Worm (Caenorhabditis elegans) whole organism, mixed stage, embryonic: ENCODE measurements around the gene F53F4.1.

Source experiments
- M03D4.4 ChIP-seq: sonication (generic microtip); optimal IDR thresholded peaks from 2 replicates; lab custom pipeline; 2017; ENCODE audit warnings: mild to moderate bottlenecking, missing genetic modification characterization, missing compliant biosample characterization
- bed-3 ChIP-seq: fragments of 200-800 bp; sonication (Bioruptor generic); optimal IDR thresholded peaks from 3 replicates; lab custom pipeline; 2018; ENCODE audit warnings: mild to moderate bottlenecking, missing genetic modification characterization, moderate library complexity, missing compliant biosample characterization
- ceh-43 ChIP-seq: fragments of 200-800 bp; sonication (Bioruptor generic); optimal IDR thresholded peaks from 2 replicates; lab custom pipeline; 2018; ENCODE audit warnings: mild to moderate bottlenecking, missing genetic modification characterization, moderate library complexity, missing compliant biosample characterization
- hlh-1 ChIP-seq: fragments of 150-350 bp; optimal IDR thresholded peaks from 2 replicates; lab custom pipeline; 2014; ENCODE audit warnings: missing biosample characterization, missing genetic modification reagents, missing genetic modification characterization
- lin-13 ChIP-seq: fragments of 150-350 bp; optimal IDR thresholded peaks from 2 replicates; lab custom pipeline; 2014; ENCODE audit warnings: missing biosample characterization, missing genetic modification characterization
- lin-32 ChIP-seq: fragments of 200-800 bp; sonication (Bioruptor generic); optimal IDR thresholded peaks from 2 replicates; lab custom pipeline; 2018; ENCODE audit warnings: mild to moderate bottlenecking, missing genetic modification characterization, missing compliant biosample characterization
- mab-5 ChIP-seq: fragments of 150-350 bp; optimal IDR thresholded peaks from 2 replicates; lab custom pipeline; 2014; ENCODE audit warnings: missing biosample characterization, missing genetic modification characterization
- mep-1 ChIP-seq: fragments of 150-350 bp; optimal IDR thresholded peaks from 2 replicates; lab custom pipeline; 2017; ENCODE audit warnings: missing biosample characterization, missing genetic modification reagents, missing genetic modification characterization, inconsistent platforms
- mls-2 ChIP-seq: sonication (generic microtip); optimal IDR thresholded peaks from 2 replicates; lab custom pipeline; 2016; ENCODE audit warnings: mild to moderate bottlenecking, missing genetic modification characterization, moderate library complexity, missing compliant biosample characterization
- nhr-2 ChIP-seq: fragments of 150-350 bp; optimal IDR thresholded peaks from 2 replicates; lab custom pipeline; 2014; ENCODE audit warnings: missing biosample characterization, missing genetic modification characterization
- nhr-237 ChIP-seq: fragments of 150-350 bp; optimal IDR thresholded peaks from 2 replicates; lab custom pipeline; 2014; ENCODE audit warnings: missing biosample characterization, missing genetic modification characterization
- snpc-4 ChIP-seq: fragments of 150-350 bp; optimal IDR thresholded peaks from 2 replicates; lab custom pipeline; 2014; ENCODE audit warnings: missing biosample characterization, missing genetic modification characterization
- tbx-8 ChIP-seq: fragments of 200-800 bp; sonication (Bioruptor generic); optimal IDR thresholded peaks from 2 replicates; lab custom pipeline; 2018; ENCODE audit warnings: mild to moderate bottlenecking, missing genetic modification characterization, moderate library complexity, missing compliant biosample characterization
- unc-39 ChIP-seq: fragments of 150-350 bp; optimal IDR thresholded peaks from 2 replicates; lab custom pipeline; 2014; ENCODE audit warnings: missing biosample characterization, missing genetic modification characterization
- zip-8 ChIP-seq: fragments of 150-350 bp; optimal IDR thresholded peaks from 2 replicates; lab custom pipeline; 2014; ENCODE audit warnings: missing biosample characterization, missing genetic modification characterization

Gene F53F4.1

ce11 chrV:13634149-13634548 lies 49.6 kb downstream of the F53F4.1 start, which contains the start of gene H37A05.2:
Gene H37A05.2 (minus strand): TSS chrV:13634249.
- no peak for TF ChIP-seq bed-3 (GFP tag; lab: Kevin White, UChicago)
- TF ChIP-seq mls-2: no peak
- no peak for TF ChIP-seq lin-32
- TF ChIP-seq lin-13 (tag; lab: Kevin White, UChicago): no peak
- TF ChIP-seq snpc-4 (tag; lab: Kevin White, UChicago): no peak
- no peak for TF ChIP-seq unc-39
- TF ChIP-seq ceh-43: no peak
- no peak for TF ChIP-seq hlh-1 (tag; lab: Kevin White, UChicago)
- no peak for TF ChIP-seq nhr-237 (tag; lab: Kevin White, UChicago)
- TF ChIP-seq M03D4.4 (tag; lab: Kevin White, UChicago): no peak
- TF ChIP-seq zip-8: no peak
- no peak for TF ChIP-seq mab-5
- no peak for TF ChIP-seq mep-1 (tag; lab: Kevin White, UChicago)
- TF ChIP-seq tbx-8 (GFP tag; lab: Kevin White, UChicago): no peak
- TF ChIP-seq nhr-2: no peak
